Fruit fly (Drosophila melanogaster): ENCODE measurements around the gene CG17167.

Gene CG17167

DNA sequence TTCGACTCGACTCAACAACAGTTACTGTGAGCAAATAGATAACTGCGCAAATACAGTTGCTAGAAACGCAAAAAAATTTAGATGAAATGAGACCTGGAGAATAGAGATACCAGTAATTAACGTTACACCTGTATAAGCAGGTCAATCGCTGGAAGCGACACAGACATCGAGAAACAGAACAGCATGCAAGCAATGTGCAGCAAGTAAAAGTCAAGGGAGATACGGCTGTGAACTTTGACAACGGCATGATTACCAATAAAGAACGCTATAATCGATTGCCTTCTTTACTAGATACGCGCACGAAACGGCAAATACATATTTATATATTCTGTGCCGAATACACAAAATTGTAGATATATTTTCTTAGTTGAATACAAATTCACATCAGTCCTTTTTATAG, 23.2 kb downstream of the CG17167 start:
- TF ChIP-seq cato (GFP tag; optimal IDR thresholded peaks at IDR 0.05; ENCODE audit: borderline replicate concordance) (no peak), H2.0 (GFP tag; IDR thresholded peaks at IDR 0.05) (no peak), BtbVII (GFP tag; optimal IDR thresholded peaks at IDR 0.05) (no peak)

DNA sequence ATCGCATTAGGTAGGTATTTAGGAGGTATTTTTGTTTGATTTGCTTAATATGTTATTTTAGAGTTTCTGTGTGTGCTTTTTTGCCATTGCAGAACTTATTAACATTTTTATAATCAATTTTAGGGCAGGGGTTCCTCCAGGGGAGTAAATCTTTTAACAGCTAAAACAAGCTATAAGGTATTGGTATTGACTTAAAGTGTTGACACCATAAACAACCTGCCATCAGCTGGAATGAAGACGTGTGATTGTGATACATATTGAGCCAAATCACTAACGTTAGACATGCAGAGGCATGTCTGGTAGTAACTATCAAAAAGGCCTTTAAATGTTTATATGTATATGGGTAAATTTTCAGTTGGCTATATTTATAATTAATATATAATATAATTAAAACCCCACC, 23.7 kb downstream of the CG17167 start:
- peak; percentile 9 for TF ChIP-seq CG12769 (tag; optimal IDR thresholded peaks at IDR 0.05)
- no peak for TF ChIP-seq CG6272 (GFP tag; IDR thresholded peaks at IDR 0.05)
- TF ChIP-seq Camta (GFP tag; optimal IDR thresholded peaks at IDR 0.05), result no peak
- no peak for TF ChIP-seq ato (GFP tag; IDR thresholded peaks at IDR 0.05; ENCODE audit: partially characterized antibody)
- no peak for TF ChIP-seq CG11723 (GFP tag; optimal IDR thresholded peaks at IDR 0.05)
- TF ChIP-seq luna (GFP tag; optimal IDR thresholded peaks at IDR 0.05), result no peak
- TF ChIP-seq CG7372 (GFP tag; IDR thresholded peaks at IDR 0.05), result no peak
- TF ChIP-seq abd-A (tag; optimal IDR thresholded peaks at IDR 0.05), result no peak
- TF ChIP-seq CG2120 (GFP tag; optimal IDR thresholded peaks at IDR 0.05), result peak; percentile 26
- TF ChIP-seq dati (GFP tag; IDR thresholded peaks at IDR 0.05), result no peak
- no peak for TF ChIP-seq Atf3 (GFP tag; optimal IDR thresholded peaks at IDR 0.05)
- no peak for TF ChIP-seq disco-r (GFP tag; optimal IDR thresholded peaks at IDR 0.05)
- no peak for TF ChIP-seq MTF-1 (GFP tag; optimal IDR thresholded peaks at IDR 0.05; ENCODE audit: borderline replicate concordance)
- TF ChIP-seq Elba2 (GFP tag; optimal IDR thresholded peaks at IDR 0.05), result no peak
- no peak for TF ChIP-seq kay (GFP tag; optimal IDR thresholded peaks at IDR 0.05)
- TF ChIP-seq CG7963 (GFP tag; IDR thresholded peaks at IDR 0.05; ENCODE audit: partially characterized antibody), result no peak
- TF ChIP-seq D (optimal IDR thresholded peaks at IDR 0.05), result no peak
- no peak for TF ChIP-seq D (GFP tag; optimal IDR thresholded peaks at IDR 0.05)
- no peak for TF ChIP-seq Opbp (GFP tag; IDR thresholded peaks at IDR 0.05; ENCODE audit: partially characterized antibody)
- TF ChIP-seq ttk (GFP tag; IDR thresholded peaks at IDR 0.05), result no peak
- TF ChIP-seq dysf (GFP tag; IDR thresholded peaks at IDR 0.05), result no peak
- no peak for TF ChIP-seq Ssrp (tag; optimal IDR thresholded peaks at IDR 0.05)
- no peak for TF ChIP-seq pzg (GFP tag; optimal IDR thresholded peaks at IDR 0.05)
- TF ChIP-seq salm (tag; optimal IDR thresholded peaks at IDR 0.05), result no peak
- TF ChIP-seq nerfin-1 (tag; optimal IDR thresholded peaks at IDR 0.05), result no peak
- no peak for TF ChIP-seq CG17385 (GFP tag; optimal IDR thresholded peaks at IDR 0.05)
- no peak for TF ChIP-seq CG7556 (GFP tag; optimal IDR thresholded peaks at IDR 0.05)
- no peak for TF ChIP-seq jumu (GFP tag; optimal IDR thresholded peaks at IDR 0.05)
- no peak for TF ChIP-seq hbn (GFP tag; IDR thresholded peaks at IDR 0.05; ENCODE audit: partially characterized antibody)
- no peak for TF ChIP-seq CG11093 (GFP tag; IDR thresholded peaks at IDR 0.05)
- TF ChIP-seq rib (GFP tag; IDR thresholded peaks at IDR 0.05), result no peak
- peak; percentile 50; the same call in 1 of the 2 replicates for TF ChIP-seq Rfx (GFP tag; IDR thresholded peaks at IDR 0.05)
- no peak for TF ChIP-seq org-1 (GFP tag; optimal IDR thresholded peaks at IDR 0.05)
- no peak for TF ChIP-seq ken (GFP tag; IDR thresholded peaks at IDR 0.05)
- no peak for TF ChIP-seq ase (GFP tag; IDR thresholded peaks at IDR 0.05)
- TF ChIP-seq D19A (tag; optimal IDR thresholded peaks at IDR 0.05), result no peak
- no peak for TF ChIP-seq chinmo (GFP tag; IDR thresholded peaks at IDR 0.05; ENCODE audit: partially characterized antibody)
- TF ChIP-seq CG3281 (GFP tag; optimal IDR thresholded peaks at IDR 0.05), result peak; percentile 31
- no peak for TF ChIP-seq wor (GFP tag; IDR thresholded peaks at IDR 0.05)
- no peak for TF ChIP-seq Mad (GFP tag; optimal IDR thresholded peaks at IDR 0.05)
- TF ChIP-seq vfl (GFP tag; optimal IDR thresholded peaks at IDR 0.05), result no peak
- peak; percentile 20 for TF ChIP-seq CG10543 (GFP tag; optimal IDR thresholded peaks at IDR 0.05)
- no peak for TF ChIP-seq CG30403 (GFP tag; optimal IDR thresholded peaks at IDR 0.05)
- TF ChIP-seq CG10959 (GFP tag; IDR thresholded peaks at IDR 0.05), result no peak
- TF ChIP-seq gem (tag; optimal IDR thresholded peaks at IDR 0.05), result no peak
- TF ChIP-seq CG9876 (GFP tag; optimal IDR thresholded peaks at IDR 0.05), result no peak
- TF ChIP-seq PHDP (tag; optimal IDR thresholded peaks at IDR 0.05), result peak; percentile 7
- TF ChIP-seq da (GFP tag; optimal IDR thresholded peaks at IDR 0.05), result no peak

All from whole organism, embryonic.